Worm (Caenorhabditis elegans) whole organism, late embryonic: ENCODE data around the gene deg-1.

ENCODE experiments used
- F13H6.1 ChIP-seq: sonication (generic microtip); optimal IDR thresholded peaks from 2 replicates; lab custom pipeline; 2016; ENCODE audit warnings: missing genetic modification characterization, missing compliant biosample characterization
- K09A11.1 ChIP-seq: sonication (generic microtip); optimal IDR thresholded peaks from 2 replicates; lab custom pipeline; 2017; ENCODE audit warnings: antibody characterized with exemption, mild to moderate bottlenecking, missing genetic modification characterization, missing compliant biosample characterization; ENCODE audit not compliant: insufficient read depth
- T23F11.4 ChIP-seq: fragments of 200-800 bp; sonication (Bioruptor generic); optimal IDR thresholded peaks from 2 replicates; lab custom pipeline; 2018; ENCODE audit warnings: mild to moderate bottlenecking, missing genetic modification characterization, missing compliant biosample characterization
- ama-1 ChIP-seq: fragments of 150-350 bp; optimal IDR thresholded peaks from 2 replicates; lab custom pipeline; 2014
- ceh-22 ChIP-seq: sonication (generic microtip); optimal IDR thresholded peaks from 2 replicates; lab custom pipeline; 2017; ENCODE audit warnings: missing biosample characterization, missing genetic modification characterization
- ceh-24 ChIP-seq: sonication (generic microtip); optimal IDR thresholded peaks from 2 replicates; lab custom pipeline; 2016; ENCODE audit warnings: mild to moderate bottlenecking, missing genetic modification characterization, missing compliant biosample characterization
- ceh-30 ChIP-seq: fragments of 150-350 bp; optimal IDR thresholded peaks from 2 replicates; lab custom pipeline; 2014; ENCODE audit warnings: missing biosample characterization, missing genetic modification characterization
- ceh-31 ChIP-seq: sonication (generic microtip); optimal IDR thresholded peaks from 2 replicates; lab custom pipeline; 2016; ENCODE audit warnings: missing genetic modification characterization, missing compliant biosample characterization
- ceh-45 ChIP-seq: fragments of 200-800 bp; sonication (Bioruptor generic); IDR thresholded peaks from 2 replicates; pipeline ENCODE4 v1.3.6; 2022; ENCODE audit warnings: missing genetic modification reagents, missing genetic modification characterization, missing compliant biosample characterization
- ceh-48 ChIP-seq: sonication (generic microtip); optimal IDR thresholded peaks from 2 replicates; lab custom pipeline; 2016; ENCODE audit warnings: missing genetic modification characterization, inconsistent platforms, missing compliant biosample characterization
- ceh-9 ChIP-seq: sonication (generic microtip); optimal IDR thresholded peaks from 2 replicates; lab custom pipeline; 2016; ENCODE audit warnings: mild to moderate bottlenecking, missing genetic modification characterization, inconsistent platforms, missing compliant biosample characterization
- dve-1 ChIP-seq: sonication (generic microtip); optimal IDR thresholded peaks from 2 replicates; lab custom pipeline; 2017; ENCODE audit warnings: antibody characterized with exemption, mild to moderate bottlenecking, missing genetic modification characterization, missing compliant biosample characterization
- elt-4 ChIP-seq: sonication (generic microtip); optimal IDR thresholded peaks from 2 replicates; lab custom pipeline; 2016; ENCODE audit warnings: missing genetic modification characterization, missing compliant biosample characterization
- ets-4 ChIP-seq: sonication (generic microtip); optimal IDR thresholded peaks from 2 replicates; lab custom pipeline; 2016; ENCODE audit warnings: missing genetic modification characterization, missing compliant biosample characterization
- eyg-1 ChIP-seq: sonication (generic microtip); optimal IDR thresholded peaks from 2 replicates; lab custom pipeline; 2016; ENCODE audit warnings: missing genotype, missing genetic modification characterization, missing compliant biosample characterization
- fax-1 ChIP-seq: sonication (generic microtip); optimal IDR thresholded peaks from 2 replicates; lab custom pipeline; 2016; ENCODE audit warnings: missing genotype, missing genetic modification characterization, missing compliant biosample characterization
- fkh-10 ChIP-seq: fragments of 150-350 bp; optimal IDR thresholded peaks from 2 replicates; lab custom pipeline; 2014; ENCODE audit warnings: missing biosample characterization, missing genetic modification reagents, missing genetic modification characterization
- hlh-15 ChIP-seq: sonication (generic microtip); optimal IDR thresholded peaks from 2 replicates; lab custom pipeline; 2016; ENCODE audit warnings: missing genetic modification characterization, missing compliant biosample characterization
- hlh-30 ChIP-seq: sonication (generic microtip); optimal IDR thresholded peaks from 2 replicates; lab custom pipeline; 2017; ENCODE audit warnings: antibody characterized with exemption, missing genetic modification characterization, missing compliant biosample characterization; ENCODE audit not compliant: insufficient read depth
- mec-3 ChIP-seq: sonication (generic microtip); optimal IDR thresholded peaks from 2 replicates; lab custom pipeline; 2016; ENCODE audit warnings: borderline replicate concordance, missing genetic modification characterization, missing compliant biosample characterization
- nhr-11 ChIP-seq: fragments of 150-350 bp; optimal IDR thresholded peaks from 2 replicates; lab custom pipeline; 2014; ENCODE audit warnings: missing biosample characterization, missing genetic modification characterization
- odd-2 ChIP-seq: sonication (generic microtip); optimal IDR thresholded peaks from 2 replicates; lab custom pipeline; 2017; ENCODE audit warnings: antibody characterized with exemption, mild to moderate bottlenecking, missing genetic modification characterization, missing compliant biosample characterization
- pat-9 ChIP-seq: fragments of 200-800 bp; sonication (Bioruptor generic); optimal IDR thresholded peaks from 2 replicates; lab custom pipeline; 2018; ENCODE audit warnings: mild to moderate bottlenecking, missing genetic modification characterization, moderate library complexity, missing compliant biosample characterization
- pha-4 ChIP-seq: fragments of 150-350 bp; optimal IDR thresholded peaks from 2 replicates; lab custom pipeline; 2018; ENCODE audit warnings: missing biosample characterization, missing genetic modification reagents, missing genetic modification characterization
- ref-2 ChIP-seq: sonication (generic microtip); optimal IDR thresholded peaks from 2 replicates; lab custom pipeline; 2016; ENCODE audit warnings: missing genetic modification characterization, missing compliant biosample characterization
- sox-2 ChIP-seq: fragments of 200-800 bp; sonication (Bioruptor generic); IDR thresholded peaks from 2 replicates; pipeline ENCODE4 v1.3.6; 2022; ENCODE audit warnings: missing genetic modification reagents, missing genetic modification characterization, missing compliant biosample characterization
- sox-4 ChIP-seq: sonication (generic microtip); optimal IDR thresholded peaks from 2 replicates; lab custom pipeline; 2017; ENCODE audit warnings: mild to moderate bottlenecking, missing genetic modification characterization, inconsistent platforms, missing compliant biosample characterization
- syd-9 ChIP-seq: sonication (generic microtip); optimal IDR thresholded peaks from 2 replicates; lab custom pipeline; 2016; ENCODE audit warnings: mild to moderate bottlenecking, missing genetic modification characterization, moderate library complexity, missing compliant biosample characterization
- tbx-7 ChIP-seq: sonication (generic microtip); optimal IDR thresholded peaks from 2 replicates; lab custom pipeline; 2016; ENCODE audit warnings: missing genotype, missing genetic modification characterization, missing compliant biosample characterization
- unc-3 ChIP-seq, 2 experiments: fragments of 200-800 bp in 1 of 2; sonication (Bioruptor generic) in 1 of 2; sonication (generic microtip) in 1 of 2; conservative IDR thresholded peaks in 1 of 2; optimal IDR thresholded peaks in 1 of 2; 2 replicates each; pipeline versions ENCODE4 v1.3.6 to Lab custom; 2016 to 2022; ENCODE audit warnings: missing compliant biosample characterization in 2 of 2, missing genetic modification characterization in 2 of 2, missing genetic modification reagents in 1 of 2
- unc-55 ChIP-seq: sonication (generic microtip); optimal IDR thresholded peaks from 2 replicates; lab custom pipeline; 2017; ENCODE audit warnings: missing biosample characterization, missing genetic modification reagents, missing genetic modification characterization
- unc-86 ChIP-seq: sonication (generic microtip); optimal IDR thresholded peaks from 2 replicates; lab custom pipeline; 2016; ENCODE audit warnings: missing genetic modification characterization, missing compliant biosample characterization
- ztf-16 ChIP-seq: sonication (generic microtip); optimal IDR thresholded peaks from 2 replicates; lab custom pipeline; 2017; ENCODE audit warnings: missing genetic modification characterization, missing compliant biosample characterization

Gene deg-1

ce11 chrX:7725615-7726014 is 27.3 kb upstream of the deg-1 start, which contains the start of gene spp-14:
Gene spp-14 (plus strand): TSS chrX:7725979.
- TF ChIP-seq mec-3 (tag; lab: Kevin White, UChicago) (no peak), hlh-30 (tag; lab: Kevin White, UChicago) (no peak), ztf-16 (tag; lab: Kevin White, UChicago) (no peak), sox-2 (GFP tag; lab: Robert Waterston, UW) (no peak), ceh-24 (tag; lab: Kevin White, UChicago) (no peak), nhr-11 (tag; lab: Kevin White, UChicago) (no peak), ceh-31 (tag; lab: Kevin White, UChicago) (no peak), fkh-10 (no peak), syd-9 (tag; lab: Kevin White, UChicago) (no peak), hlh-15 (no peak), ceh-9 (tag; lab: Kevin White, UChicago) (no peak), ceh-45 (GFP tag; lab: Robert Waterston, UW) (no peak), K09A11.1 (tag; lab: Kevin White, UChicago) (no peak), unc-3 (GFP tag; conservative IDR thresholded peaks at IDR 0.05; lab: Robert Waterston, UW) (no peak), unc-3 (tag; optimal IDR thresholded peaks at IDR 0.05; lab: Kevin White, UChicago) (no peak)

ce11 chrX:7726351-7726750 is 26.5 kb upstream of the deg-1 start:
- TF ChIP-seq tbx-7 (tag; lab: Kevin White, UChicago) (no peak), unc-55 (GFP tag; lab: Kevin White, UChicago) (no peak), fax-1 (tag; lab: Kevin White, UChicago) (no peak)

- TF ChIP-seq ceh-31 (tag; lab: Kevin White, UChicago) (no peak), ama-1 (lab: Kevin White, UChicago) (no peak), elt-4 (tag; lab: Kevin White, UChicago) (no peak), syd-9 (tag; lab: Kevin White, UChicago) (no peak), ref-2 (tag; lab: Kevin White, UChicago) (no peak), unc-55 (GFP tag; lab: Kevin White, UChicago) (no peak), ztf-16 (tag; lab: Kevin White, UChicago) (no peak), ceh-48 (tag; lab: Kevin White, UChicago) (no peak), sox-4 (tag; lab: Kevin White, UChicago) (no peak), K09A11.1 (tag; lab: Kevin White, UChicago) (no peak), F13H6.1 (tag; lab: Kevin White, UChicago) (no peak), ets-4 (tag; lab: Kevin White, UChicago) (no peak), unc-86 (tag; lab: Kevin White, UChicago) (no peak)
Measured at ce11 chrX:7727601-7728000, 25.3 kb upstream of the deg-1 start, which contains the start of gene vit-1. Gene vit-1 (plus strand): TSS chrX:7727889.

- TF ChIP-seq ets-4 (tag; lab: Kevin White, UChicago) (no peak), pha-4 (tag; lab: Kevin White, UChicago) (no peak), T23F11.4 (GFP tag; lab: Kevin White, UChicago) (no peak), ceh-30 (no peak), sox-2 (GFP tag; lab: Robert Waterston, UW) (no peak), pat-9 (tag; lab: Kevin White, UChicago) (no peak), odd-2 (tag; lab: Kevin White, UChicago) (no peak), eyg-1 (tag; lab: Kevin White, UChicago) (no peak), ceh-9 (tag; lab: Kevin White, UChicago) (no peak), ceh-22 (tag; lab: Kevin White, UChicago) (no peak), dve-1 (tag; lab: Kevin White, UChicago) (no peak), ceh-48 (tag; lab: Kevin White, UChicago) (no peak), ref-2 (tag; lab: Kevin White, UChicago) (no peak), K09A11.1 (tag; lab: Kevin White, UChicago) (no peak)
Measured at ce11 chrX:7733571-7733970, 19.3 kb upstream of the deg-1 start.
